Worm (Caenorhabditis elegans) whole organism, L3 larva: ENCODE data around the gene F36F12.2.

Experiments used
- R02D3.7 ChIP-seq: fragments of 150-350 bp; optimal IDR thresholded peaks from 2 replicates; lab custom pipeline; 2014; ENCODE audit warnings: missing biosample characterization, missing genetic modification characterization
- aly-2 ChIP-seq: fragments of 150-350 bp; optimal IDR thresholded peaks from 2 replicates; lab custom pipeline; 2014; ENCODE audit warnings: missing biosample characterization, missing genetic modification characterization
- ama-1 ChIP-seq: fragments of 150-350 bp; optimal IDR thresholded peaks from 2 replicates; lab custom pipeline; 2018
- ceh-28 ChIP-seq: fragments of 150-350 bp; optimal IDR thresholded peaks from 2 replicates; lab custom pipeline; 2014; ENCODE audit warnings: missing biosample characterization, missing genetic modification reagents, missing genetic modification characterization
- ceh-82 ChIP-seq: fragments of 150-350 bp; optimal IDR thresholded peaks from 2 replicates; lab custom pipeline; 2014; ENCODE audit warnings: missing biosample characterization, missing genetic modification characterization
- ceh-9 ChIP-seq: sonication (generic microtip); optimal IDR thresholded peaks from 2 replicates; lab custom pipeline; 2018; ENCODE audit warnings: missing biosample characterization, missing genetic modification characterization
- daf-12 ChIP-seq: fragments of 150-350 bp; optimal IDR thresholded peaks from 2 replicates; lab custom pipeline; 2014; ENCODE audit warnings: missing biosample characterization, missing genetic modification reagents, missing genetic modification characterization
- egl-27 ChIP-seq: sonication (generic microtip); optimal IDR thresholded peaks from 4 replicates; lab custom pipeline; 2017; ENCODE audit warnings: missing biosample characterization, missing genetic modification reagents, missing genetic modification characterization
- egl-5 ChIP-seq: fragments of 150-350 bp; optimal IDR thresholded peaks from 2 replicates; lab custom pipeline; 2017; ENCODE audit warnings: missing biosample characterization, missing genetic modification reagents, missing genetic modification characterization, inconsistent platforms
- elt-1 ChIP-seq: fragments of 150-350 bp; optimal IDR thresholded peaks from 2 replicates; lab custom pipeline; 2014; ENCODE audit warnings: missing biosample characterization, missing genetic modification characterization
- elt-2 ChIP-seq: sonication (generic microtip); optimal IDR thresholded peaks from 2 replicates; lab custom pipeline; 2016; ENCODE audit warnings: missing genetic modification reagents, mild to moderate bottlenecking, missing genetic modification characterization, missing compliant biosample characterization
- elt-3 ChIP-seq, 3 experiments: fragments of 150-350 bp in 1 of 3; sonication (generic microtip) in 2 of 3; optimal IDR thresholded peaks; 2 replicates in 2 of 3; 4 replicates in 1 of 3; lab custom pipeline; 2014 to 2017; ENCODE audit warnings: missing biosample characterization in 3 of 3, missing genetic modification characterization in 3 of 3
- eor-1 ChIP-seq, 2 experiments: fragments of 150-350 bp; optimal IDR thresholded peaks; 2 replicates each; lab custom pipeline; 2014 to 2018; ENCODE audit warnings: missing biosample characterization in 2 of 2, missing genetic modification characterization in 2 of 2
- fos-1 ChIP-seq: fragments of 150-350 bp; optimal IDR thresholded peaks from 2 replicates; lab custom pipeline; 2014; ENCODE audit warnings: missing biosample characterization, missing genetic modification characterization
- hmg-11 ChIP-seq: sonication (generic microtip); optimal IDR thresholded peaks from 2 replicates; lab custom pipeline; 2016; ENCODE audit warnings: missing genetic modification characterization, missing compliant biosample characterization
- lin-15B ChIP-seq: fragments of 150-350 bp; optimal IDR thresholded peaks from 2 replicates; lab custom pipeline; 2014; ENCODE audit warnings: missing biosample characterization, missing genetic modification characterization
- lin-39 ChIP-seq: fragments of 150-350 bp; optimal IDR thresholded peaks from 2 replicates; lab custom pipeline; 2018; ENCODE audit warnings: missing biosample characterization, missing genetic modification reagents, missing genetic modification characterization
- mdl-1 ChIP-seq: fragments of 150-350 bp; optimal IDR thresholded peaks from 2 replicates; lab custom pipeline; 2014; ENCODE audit warnings: missing biosample characterization, missing genetic modification characterization
- mml-1 ChIP-seq: fragments of 150-350 bp; sonication (generic microtip); optimal IDR thresholded peaks from 3 replicates; lab custom pipeline; 2014; ENCODE audit warnings: missing biosample characterization, missing genetic modification characterization
- nfya-1 ChIP-seq: sonication (generic microtip); optimal IDR thresholded peaks from 2 replicates; lab custom pipeline; 2017; ENCODE audit warnings: missing genetic modification characterization, mild to moderate bottlenecking, missing compliant biosample characterization, antibody characterized with exemption, moderate library complexity; ENCODE audit not compliant: insufficient read depth
- nhr-11 ChIP-seq: fragments of 150-350 bp; optimal IDR thresholded peaks from 2 replicates; lab custom pipeline; 2014; ENCODE audit warnings: missing biosample characterization, missing genetic modification characterization
- nhr-12 ChIP-seq: fragments of 150-350 bp; optimal IDR thresholded peaks from 2 replicates; lab custom pipeline; 2014; ENCODE audit warnings: missing biosample characterization, missing genetic modification characterization
- nhr-23 ChIP-seq: fragments of 150-350 bp; optimal IDR thresholded peaks from 2 replicates; lab custom pipeline; 2014; ENCODE audit warnings: missing biosample characterization, missing genetic modification reagents, missing genetic modification characterization
- nhr-25 ChIP-seq: sonication (generic microtip); optimal IDR thresholded peaks from 2 replicates; lab custom pipeline; 2017; ENCODE audit warnings: missing biosample characterization, missing genetic modification characterization
- nhr-43 ChIP-seq: sonication (generic microtip); optimal IDR thresholded peaks from 2 replicates; lab custom pipeline; 2016; ENCODE audit warnings: mild to moderate bottlenecking, missing genetic modification characterization, missing compliant biosample characterization; ENCODE audit not compliant: poor library complexity, severe bottlenecking
- nhr-67 ChIP-seq: fragments of 150-350 bp; optimal IDR thresholded peaks from 2 replicates; lab custom pipeline; 2014; ENCODE audit warnings: missing biosample characterization, missing genetic modification characterization
- nhr-77 ChIP-seq: fragments of 150-350 bp; optimal IDR thresholded peaks from 2 replicates; lab custom pipeline; 2014; ENCODE audit warnings: missing biosample characterization, missing genetic modification characterization
- pha-4 ChIP-seq: fragments of 150-350 bp; optimal IDR thresholded peaks from 2 replicates; lab custom pipeline; 2014; ENCODE audit warnings: missing biosample characterization, missing genetic modification reagents, missing genetic modification characterization
- pqm-1 ChIP-seq: fragments of 150-350 bp; optimal IDR thresholded peaks from 2 replicates; lab custom pipeline; 2017; ENCODE audit warnings: missing biosample characterization, missing genetic modification characterization, inconsistent platforms
- sea-2 ChIP-seq: fragments of 150-350 bp; sonication (generic microtip); optimal IDR thresholded peaks from 4 replicates; lab custom pipeline; 2014; ENCODE audit warnings: missing biosample characterization, missing genetic modification reagents, missing genetic modification characterization
- skn-1 ChIP-seq: fragments of 150-350 bp; optimal IDR thresholded peaks from 2 replicates; lab custom pipeline; 2014; ENCODE audit warnings: missing biosample characterization, missing genetic modification characterization
- snpc-4 ChIP-seq: fragments of 150-350 bp; optimal IDR thresholded peaks from 2 replicates; lab custom pipeline; 2014; ENCODE audit warnings: missing biosample characterization, missing genetic modification characterization
- tbx-2 ChIP-seq: sonication (generic microtip); optimal IDR thresholded peaks from 2 replicates; lab custom pipeline; 2016; ENCODE audit warnings: mild to moderate bottlenecking, missing genetic modification characterization, missing compliant biosample characterization
- unc-39 ChIP-seq: sonication (generic microtip); optimal IDR thresholded peaks from 4 replicates; lab custom pipeline; 2017; ENCODE audit warnings: missing biosample characterization, missing genetic modification characterization
- unc-62 ChIP-seq: fragments of 150-350 bp; sonication (generic microtip); optimal IDR thresholded peaks from 4 replicates; lab custom pipeline; 2014; ENCODE audit warnings: missing biosample characterization, missing genetic modification reagents, missing genetic modification characterization
- ztf-11 ChIP-seq: fragments of 150-350 bp; optimal IDR thresholded peaks from 2 replicates; lab custom pipeline; 2014; ENCODE audit warnings: missing biosample characterization, missing genetic modification characterization
- ztf-4 ChIP-seq: fragments of 150-350 bp; optimal IDR thresholded peaks from 2 replicates; lab custom pipeline; 2014; ENCODE audit warnings: missing biosample characterization, missing genetic modification characterization

F36F12.2 gene

DNA sequence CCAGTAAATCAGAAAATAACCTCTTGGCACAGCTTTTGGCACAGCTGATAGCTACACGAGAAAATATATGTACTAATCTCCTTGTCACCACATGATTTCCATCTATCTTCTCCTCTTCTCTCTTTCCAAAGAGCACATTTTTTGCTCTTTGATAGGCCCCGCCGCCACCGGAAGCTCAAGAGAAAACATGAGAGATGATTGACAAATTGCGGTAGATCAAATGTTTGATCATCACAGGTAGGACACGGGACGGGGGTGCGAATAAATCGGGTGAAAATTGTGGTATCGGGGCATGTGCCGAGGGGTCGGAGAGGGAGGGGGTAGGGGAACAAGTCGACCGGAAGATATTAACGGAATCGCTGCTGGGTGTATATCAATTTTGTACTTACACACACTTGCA lies 19.1 kb downstream of the F36F12.2 start:
- no peak for TF ChIP-seq tbx-2 (tag; lab: Kevin White, UChicago)
- no peak for TF ChIP-seq pqm-1 (tag; lab: Kevin White, UChicago)
- no peak for TF ChIP-seq nhr-43
- TF ChIP-seq unc-39 (tag; lab: Kevin White, UChicago) = no peak
- TF ChIP-seq lin-39 (tag; lab: Kevin White, UChicago) = peak; percentile 53

DNA sequence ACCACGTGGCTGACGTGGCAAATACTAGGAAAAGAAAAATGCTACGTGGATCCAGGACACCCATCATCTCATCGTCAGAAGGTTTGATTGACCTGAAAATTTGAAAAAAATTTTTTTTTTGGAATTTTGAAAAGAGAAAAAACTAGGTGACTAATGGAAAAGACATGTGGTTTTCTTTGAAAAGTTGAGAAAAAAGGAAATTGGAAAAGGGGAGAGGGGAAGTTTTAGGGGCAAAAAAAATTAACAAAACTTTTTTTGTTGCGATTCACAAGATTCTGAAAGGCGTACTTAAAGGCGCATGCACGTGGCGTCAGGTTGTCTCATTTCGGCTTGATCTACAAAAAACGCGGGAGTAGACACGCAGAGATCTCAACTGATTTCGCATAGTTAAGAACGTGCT lies 22.3 kb downstream of the F36F12.2 start, which contains the start of gene Y40B10A.9:
Gene Y40B10A.9 (minus strand): TSS at position 101 of the 400 bp plus-strand sequence.
- TF ChIP-seq ceh-82 (tag; lab: Kevin White, UChicago) = no peak
- no peak for TF ChIP-seq nhr-77 (tag; lab: Kevin White, UChicago)
- no peak for TF ChIP-seq nhr-12 (tag; lab: Kevin White, UChicago)
- no peak for TF ChIP-seq unc-39 (tag; lab: Kevin White, UChicago)

DNA sequence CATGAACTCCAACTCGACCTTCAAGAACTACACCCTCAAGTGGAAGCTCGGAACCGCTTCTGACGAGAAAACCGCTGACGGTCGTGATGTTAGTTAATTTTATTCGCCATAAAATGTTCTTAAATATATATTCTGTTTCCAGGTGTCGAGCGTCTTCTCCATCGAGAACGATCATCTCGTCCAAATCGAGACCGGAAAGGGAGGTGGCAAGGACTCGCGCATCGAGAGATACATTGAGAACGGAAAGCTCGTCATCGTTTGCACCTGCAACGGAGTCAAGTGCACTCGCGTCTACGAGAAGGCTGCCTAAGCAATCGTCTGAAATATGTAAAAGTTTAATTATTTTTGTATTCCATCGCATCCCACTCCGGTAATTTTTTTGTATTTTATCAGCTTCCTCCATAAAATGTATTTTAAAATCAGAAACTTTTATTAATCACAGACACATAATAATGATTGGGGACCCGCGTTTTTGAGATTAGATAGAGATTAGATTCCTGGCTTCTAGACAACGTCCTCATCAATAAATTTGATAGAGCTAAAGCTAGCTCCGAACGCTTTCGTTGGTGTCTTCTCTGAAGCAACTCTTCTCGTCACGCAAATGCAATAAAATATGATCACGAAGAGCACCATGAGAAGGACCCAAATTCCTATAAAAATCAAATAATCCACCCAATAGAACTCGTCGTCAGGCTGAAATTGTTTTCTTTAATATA lies 26.2 kb downstream of the F36F12.2 start:
- no peak for TF ChIP-seq fos-1 (tag; lab: Kevin White, UChicago)
- TF ChIP-seq ama-1 (lab: Kevin White, UChicago) = peak; percentile 21

DNA sequence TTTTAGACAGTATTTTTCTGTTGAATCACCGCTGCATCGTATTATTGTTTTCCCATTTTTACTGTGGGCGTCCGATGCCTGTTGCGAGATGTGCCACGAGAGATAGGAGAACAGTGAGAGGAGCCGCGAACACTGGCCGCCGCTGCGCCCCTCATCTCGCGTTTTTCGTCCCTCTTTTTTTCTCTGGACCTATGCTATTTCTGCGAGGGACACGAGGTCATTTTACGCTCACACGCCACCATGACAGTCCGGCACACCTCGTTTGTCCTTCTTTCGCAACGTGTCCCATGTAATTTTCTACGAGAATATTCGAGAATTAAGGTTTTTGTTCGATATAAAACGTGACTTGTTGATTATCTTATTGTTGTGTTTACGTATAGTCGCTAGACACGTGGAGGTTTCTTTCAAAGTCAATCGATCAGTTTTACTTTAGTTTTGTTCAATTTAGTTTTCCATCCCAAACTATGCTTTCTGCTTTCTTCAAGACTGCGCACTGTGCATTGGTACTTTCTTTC lies 27.1 kb downstream of the F36F12.2 start, which contains the start of gene lbp-9:
Gene lbp-9 (plus strand): TSS at position 465 of the 515 bp plus-strand sequence.
- TF ChIP-seq hmg-11 (tag; lab: Kevin White, UChicago) (peak; percentile 25), ceh-28 (tag; lab: Kevin White, UChicago) (peak; percentile 10), mdl-1 (no peak), nfya-1 (tag; lab: Kevin White, UChicago) (peak; percentile 55), nhr-25 (tag; lab: Kevin White, UChicago) (peak; percentile 94), ceh-9 (tag; lab: Kevin White, UChicago) (no peak), lin-39 (tag; lab: Kevin White, UChicago) (peak; percentile 56), egl-5 (tag; lab: Kevin White, UChicago) (peak; percentile 20), snpc-4 (peak; percentile 24), pha-4 (tag; lab: Kevin White, UChicago) (peak; percentile 11), lin-15B (peak; percentile 3), nhr-23 (tag; lab: Kevin White, UChicago) (peak; percentile 12), ama-1 (lab: Kevin White, UChicago) (no peak)

DNA sequence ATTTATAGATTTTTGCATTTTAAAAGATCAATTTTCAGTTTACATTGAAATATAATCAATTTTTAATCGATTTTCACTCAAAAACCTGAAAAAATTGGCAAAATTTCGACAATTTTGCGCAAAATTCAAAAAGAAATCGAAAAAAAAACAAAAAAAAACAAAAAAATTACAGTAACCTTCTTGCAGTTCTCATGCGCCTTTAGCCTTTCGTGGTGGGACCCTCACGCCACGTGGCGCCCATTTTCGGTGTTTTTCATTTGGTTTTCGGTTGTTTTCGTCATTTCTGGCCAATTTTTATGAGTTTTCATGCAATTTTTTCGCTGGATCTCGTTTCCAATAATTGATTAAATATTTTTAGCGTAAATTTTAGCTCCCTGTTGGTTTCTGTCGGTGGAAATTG lies 27.7 kb downstream of the F36F12.2 start:
- TF ChIP-seq eor-1 (tag; optimal IDR thresholded peaks at IDR 0.05; lab: Kevin White, UChicago) (no peak), nhr-25 (tag; lab: Kevin White, UChicago) (no peak), tbx-2 (tag; lab: Kevin White, UChicago) (no peak), skn-1 (tag; lab: Kevin White, UChicago) (no peak), ztf-11 (tag; lab: Kevin White, UChicago) (no peak), nhr-23 (tag; lab: Kevin White, UChicago) (no peak), sea-2 (GFP tag; lab: Kevin White, UChicago) (no peak), pqm-1 (tag; lab: Kevin White, UChicago) (no peak), nhr-11 (no peak), lin-39 (tag; lab: Kevin White, UChicago) (no peak), elt-1 (tag; lab: Kevin White, UChicago) (no peak), aly-2 (tag; lab: Kevin White, UChicago) (no peak), lin-15B (no peak), mml-1 (tag; lab: Kevin White, UChicago) (no peak), unc-39 (tag; lab: Kevin White, UChicago) (no peak), nhr-67 (tag; lab: Kevin White, UChicago) (no peak), daf-12 (no peak)

DNA sequence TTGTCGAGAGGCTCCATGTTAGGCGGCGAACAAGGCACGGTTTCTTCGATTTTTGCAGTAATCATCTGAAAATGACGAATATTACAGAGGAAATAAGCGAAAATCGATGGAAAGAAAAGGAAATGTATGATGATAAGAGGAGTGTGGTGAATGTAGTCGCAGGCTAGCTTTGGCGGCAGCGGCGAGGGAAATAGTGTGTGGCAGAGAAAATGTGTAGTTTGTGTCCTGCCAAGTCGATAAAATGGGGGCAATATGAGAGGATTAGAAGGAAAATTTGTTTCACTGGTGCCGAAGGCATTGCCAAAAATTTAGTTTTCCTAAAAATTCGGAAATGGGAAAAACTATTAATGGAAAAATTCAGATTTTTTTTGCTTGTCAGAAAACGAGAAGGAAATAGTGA lies 28.3 kb downstream of the F36F12.2 start, which contains the start of gene nhr-86:
Gene nhr-86 (minus strand): TSS at position 71 of the 400 bp plus-strand sequence.
- TF ChIP-seq unc-39 (tag; lab: Kevin White, UChicago) (no peak), R02D3.7 (no peak), hmg-11 (tag; lab: Kevin White, UChicago) (peak; percentile 34), ceh-9 (tag; lab: Kevin White, UChicago) (no peak), daf-12 (no peak), ceh-28 (tag; lab: Kevin White, UChicago) (no peak), aly-2 (tag; lab: Kevin White, UChicago) (no peak), nfya-1 (tag; lab: Kevin White, UChicago) (peak; percentile 18), nhr-25 (tag; lab: Kevin White, UChicago) (no peak), ztf-4 (tag; lab: Kevin White, UChicago) (no peak), ama-1 (lab: Kevin White, UChicago) (no peak), eor-1 (tag; optimal IDR thresholded peaks at IDR 0.05; lab: Kevin White, UChicago) (no peak), nhr-43 (no peak), egl-5 (tag; lab: Kevin White, UChicago) (no peak), nhr-11 (no peak), elt-3 (tag; optimal IDR thresholded peaks at IDR 0.05; lab: Kevin White, UChicago) (no peak), tbx-2 (tag; lab: Kevin White, UChicago) (no peak), egl-27 (tag; lab: Kevin White, UChicago) (no peak), unc-62 (GFP tag; lab: Kevin White, UChicago) (no peak), nhr-77 (tag; lab: Kevin White, UChicago) (no peak), ztf-11 (tag; lab: Kevin White, UChicago) (no peak), nhr-23 (tag; lab: Kevin White, UChicago) (no peak), lin-15B (no peak), elt-2 (tag; lab: Kevin White, UChicago) (peak; percentile 59)
